Worm (Caenorhabditis elegans): ENCODE data around the gene srh-133.

srh-133 gene

ce11 chrV:17978207-17978606, 35.8 kb downstream of the srh-133 start (continued):
- TF ChIP-seq ctbp-1 (GFP tag; IDR thresholded peaks at IDR 0.05) (no peak), hlh-30 (tag; optimal IDR thresholded peaks at IDR 0.05; ENCODE audit: insufficient read depth) (peak; percentile 24), fkh-10 (GFP tag; optimal IDR thresholded peaks at IDR 0.05) (no peak), cey-2 (tag; optimal IDR thresholded peaks at IDR 0.05; ENCODE audit: borderline replicate concordance, insufficient read depth) (no peak), aha-1 (tag) (no peak), set-16 (GFP tag; IDR thresholded peaks at IDR 0.05) (no peak), ama-1 (optimal IDR thresholded peaks at IDR 0.05) (no peak), mep-1 (tag; optimal IDR thresholded peaks at IDR 0.05) (no peak), php-3 (GFP tag; IDR thresholded peaks at IDR 0.05) (peak; percentile 41; the same call in 1 of the 2 replicates), F26F4.8 (GFP tag; conservative IDR thresholded peaks at IDR 0.05) (no peak), ztf-11 (tag; optimal IDR thresholded peaks at IDR 0.05) (no peak), mxl-2 (GFP tag; conservative IDR thresholded peaks at IDR 0.05) (no peak), tra-1 (GFP tag; IDR thresholded peaks at IDR 0.05) (peak; percentile 35; the same call in 1 of the 2 replicates), nhr-42 (GFP tag; IDR thresholded peaks at IDR 0.05) (no peak), Y105C5A.15 (GFP tag; IDR thresholded peaks at IDR 0.05) (no peak), mxl-3 (GFP tag; optimal IDR thresholded peaks at IDR 0.05) (no peak), nhr-77 (tag; optimal IDR thresholded peaks at IDR 0.05) (peak; percentile 18), madf-5 (GFP tag; IDR thresholded peaks at IDR 0.05) (no peak)

ce11 chrV:17966747-17967146, 47.3 kb downstream of the srh-133 start, which contains the start of gene gck-3:
gck-3 (minus strand) TSS chrV:17966847.
- no peak for TF ChIP-seq unc-62 (GFP tag; optimal IDR thresholded peaks at IDR 0.05 in 1 of 2)
- TF ChIP-seq unc-62 (tag; optimal IDR thresholded peaks at IDR 0.05), result no peak

- TF ChIP-seq egl-43 (GFP tag; IDR thresholded peaks at IDR 0.05) (0 out of 2 replicates have a peak, but pooled peaks have one; percentile 60), aha-1 (tag) (peak; percentile 87), nhr-48 (tag; optimal IDR thresholded peaks at IDR 0.05) (no peak), set-16 (GFP tag; IDR thresholded peaks at IDR 0.05) (peak; percentile 89), skn-1 (tag; optimal IDR thresholded peaks at IDR 0.05) (no peak), php-3 (GFP tag; IDR thresholded peaks at IDR 0.05) (0 out of 2 replicates have a peak, but pooled peaks have one; percentile 19)
Measured at ce11 chrV:17962500-17962899, 51.5 kb downstream of the srh-133 start.

All from whole organism, L4 larva.